Worm (Caenorhabditis elegans) whole organism, L4/young adult: ENCODE data around the gene F35D2.1.

Experiments used
- W03F9.2 ChIP-seq: fragments of 150-350 bp; optimal IDR thresholded peaks from 2 replicates; lab custom pipeline; 2014; ENCODE audit warnings: missing biosample characterization, missing genetic modification characterization
- dao-5 ChIP-seq: sonication (generic microtip); optimal IDR thresholded peaks from 2 replicates; lab custom pipeline; 2016; ENCODE audit warnings: missing genotype, missing genetic modification characterization, moderate library complexity, missing compliant biosample characterization
- him-1 ChIP-seq: sonication (generic microtip); optimal IDR thresholded peaks from 2 replicates; lab custom pipeline; 2016; ENCODE audit warnings: missing genotype, missing genetic modification reagents, missing genetic modification characterization, missing compliant biosample characterization

DNA sequence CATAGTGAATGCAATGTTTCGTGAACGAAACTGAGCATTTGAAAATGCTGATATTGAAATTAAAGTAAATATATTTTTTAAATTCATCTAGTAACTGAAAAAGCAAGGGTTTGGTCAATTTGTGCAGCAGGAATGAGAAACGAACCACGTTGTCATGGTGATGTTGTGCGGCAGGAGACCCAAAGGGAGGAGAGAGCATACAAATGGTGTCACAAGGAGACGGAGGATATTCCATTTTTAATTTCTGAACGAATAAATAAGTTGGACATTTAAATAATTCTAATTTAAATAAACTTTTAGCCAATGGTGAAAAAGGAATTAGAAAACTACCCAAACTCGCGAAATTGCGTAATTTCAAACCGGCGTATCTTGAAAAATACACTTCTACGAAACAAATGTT, 7.8 kb downstream of the F35D2.1 start, which contains the start of gene mks-3:
- TF ChIP-seq him-1 (no peak), W03F9.2 (tag; lab: Kevin White, UChicago) (no peak), dao-5 (tag; lab: Kevin White, UChicago) (no peak)
